Fruit fly (Drosophila melanogaster): ENCODE data around the gene Sid.

The Sid gene

DNA sequence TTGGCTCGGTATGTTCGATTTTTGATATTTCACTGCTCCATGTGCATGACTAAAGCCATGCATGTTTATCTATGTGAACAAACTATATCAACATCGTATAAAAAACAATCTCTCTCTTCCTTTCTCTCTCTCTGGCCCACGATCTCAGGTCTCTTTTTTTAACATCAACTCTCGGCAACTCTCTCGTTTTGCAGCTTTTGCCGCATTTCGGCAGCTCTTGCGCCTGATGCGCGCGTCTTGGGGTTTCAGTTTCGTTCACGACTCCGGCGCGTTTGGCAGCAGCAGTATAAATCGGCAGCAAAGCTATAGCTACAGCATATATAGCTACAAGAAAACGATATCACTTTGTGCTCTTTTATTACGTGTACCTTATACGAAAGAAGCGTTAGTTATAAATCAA, 4.3 kb downstream of the Sid start, which contains the start of gene snu:
Gene snu, plus strand, starts transcription at position 254 of the 400 bp plus-strand sequence.
- TF ChIP-seq CG14711 (tag; optimal IDR thresholded peaks at IDR 0.05) (no peak), toe (GFP tag; optimal IDR thresholded peaks at IDR 0.05) (no peak), CG33017 (tag; optimal IDR thresholded peaks at IDR 0.05) (no peak), bab1 (GFP tag; optimal IDR thresholded peaks at IDR 0.05) (no peak), CG7101 (tag; optimal IDR thresholded peaks at IDR 0.05) (no peak), tj (GFP tag; optimal IDR thresholded peaks at IDR 0.05) (no peak), CG11617 (GFP tag; optimal IDR thresholded peaks at IDR 0.05) (no peak)

DNA sequence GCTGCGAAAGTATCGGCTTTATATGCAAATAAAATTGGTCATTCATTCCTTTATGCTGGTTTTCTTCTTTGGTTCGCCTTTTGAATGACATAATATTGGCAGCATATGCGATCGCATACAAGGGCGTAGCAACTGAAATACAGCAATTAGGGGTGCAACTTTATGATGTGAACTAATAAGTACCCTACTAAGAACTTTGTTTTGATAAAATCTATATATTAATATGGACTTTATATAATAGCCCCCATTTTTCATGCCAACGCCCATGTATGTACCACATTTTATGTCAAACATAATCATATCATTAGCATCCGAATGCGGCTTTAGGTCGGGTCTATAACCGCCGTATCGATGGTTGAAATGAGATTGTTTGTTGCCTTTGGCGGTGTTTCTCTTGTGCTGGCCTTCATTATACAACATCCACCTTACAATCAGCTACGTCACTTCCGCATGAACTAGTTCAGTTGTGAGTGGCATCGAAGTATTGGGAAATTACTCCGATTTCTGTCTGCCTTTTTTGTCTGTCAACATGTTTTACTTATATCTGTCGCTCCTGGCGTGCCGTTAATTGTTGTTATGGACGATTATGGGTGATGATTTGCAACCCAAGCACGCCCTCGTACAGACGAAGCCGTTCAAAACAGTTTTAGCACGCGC, 6.5 kb downstream of the Sid start:
- no peak for TF ChIP-seq CG1620 (GFP tag; optimal IDR thresholded peaks at IDR 0.05)
- TF ChIP-seq pad (GFP tag; optimal IDR thresholded peaks at IDR 0.05), result no peak
- no peak for TF ChIP-seq Mnt (GFP tag; optimal IDR thresholded peaks at IDR 0.05)
- TF ChIP-seq Crg-1 (GFP tag; optimal IDR thresholded peaks at IDR 0.05), result no peak
- no peak for TF ChIP-seq cic (GFP tag; optimal IDR thresholded peaks at IDR 0.05)
- TF ChIP-seq CG33017 (tag; optimal IDR thresholded peaks at IDR 0.05), result no peak
- no peak for TF ChIP-seq kay (GFP tag; ENCODE audit: borderline replicate concordance)
- no peak for TF ChIP-seq CG7045 (GFP tag; optimal IDR thresholded peaks at IDR 0.05)
- TF ChIP-seq cnc (optimal IDR thresholded peaks at IDR 0.05), result no peak
- no peak for TF ChIP-seq bab1 (GFP tag; optimal IDR thresholded peaks at IDR 0.05)
- no peak for TF ChIP-seq tj (GFP tag; optimal IDR thresholded peaks at IDR 0.05)
- TF ChIP-seq CG11617 (GFP tag; optimal IDR thresholded peaks at IDR 0.05), result no peak
- TF ChIP-seq CG12768 (GFP tag; optimal IDR thresholded peaks at IDR 0.05), result no peak
- no peak for TF ChIP-seq Clk (GFP tag; optimal IDR thresholded peaks at IDR 0.05)
- no peak for TF ChIP-seq ovo (GFP tag; optimal IDR thresholded peaks at IDR 0.05)
- TF ChIP-seq Hr96 (GFP tag; optimal IDR thresholded peaks at IDR 0.05), result no peak
- no peak for TF ChIP-seq CG5204 (GFP tag; optimal IDR thresholded peaks at IDR 0.05)
- TF ChIP-seq CG14711 (tag; optimal IDR thresholded peaks at IDR 0.05), result no peak

DNA sequence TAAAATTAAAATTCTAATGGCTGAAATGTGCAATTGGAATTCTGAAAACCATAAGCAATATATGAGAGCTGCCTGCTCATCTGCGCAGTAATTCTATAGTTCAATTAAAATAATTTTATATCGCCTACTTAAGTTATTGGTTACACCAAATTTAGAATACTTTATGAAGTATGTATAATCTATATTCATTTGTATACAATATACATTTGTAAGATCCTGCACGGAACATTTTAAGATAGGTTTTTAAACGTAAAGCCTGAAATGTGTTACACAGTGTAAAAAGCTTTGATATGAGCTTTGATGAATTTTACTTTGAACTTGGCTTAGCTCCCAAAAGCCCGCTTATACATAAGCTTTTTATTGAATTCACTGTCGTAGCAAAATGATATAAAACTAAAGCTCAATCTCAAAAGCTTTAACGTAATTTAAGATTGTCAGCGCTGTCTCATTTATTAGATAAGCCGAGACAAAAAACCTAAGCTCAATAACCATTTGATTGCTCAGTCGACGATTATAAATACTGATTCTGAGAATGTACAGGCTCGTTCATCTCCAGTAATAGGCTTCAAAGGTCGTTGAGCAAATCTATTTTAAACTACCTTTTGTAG, 7.1 kb downstream of the Sid start:
- TF ChIP-seq CG1620 (GFP tag; optimal IDR thresholded peaks at IDR 0.05) (no peak), cnc (optimal IDR thresholded peaks at IDR 0.05) (no peak), CG7045 (GFP tag; optimal IDR thresholded peaks at IDR 0.05) (no peak), bab1 (GFP tag; optimal IDR thresholded peaks at IDR 0.05) (peak; percentile 20), toe (GFP tag; optimal IDR thresholded peaks at IDR 0.05) (no peak), Crg-1 (GFP tag; optimal IDR thresholded peaks at IDR 0.05) (no peak), kay (GFP tag; ENCODE audit: borderline replicate concordance) (peak; percentile 83), cic (GFP tag; optimal IDR thresholded peaks at IDR 0.05) (no peak), CG11617 (GFP tag; optimal IDR thresholded peaks at IDR 0.05) (no peak), CG33017 (tag; optimal IDR thresholded peaks at IDR 0.05) (peak; percentile 13), Mnt (GFP tag; optimal IDR thresholded peaks at IDR 0.05) (no peak), Clk (GFP tag; optimal IDR thresholded peaks at IDR 0.05) (no peak), CG12768 (GFP tag; optimal IDR thresholded peaks at IDR 0.05) (no peak), ovo (GFP tag; optimal IDR thresholded peaks at IDR 0.05) (peak; percentile 20), tj (GFP tag; optimal IDR thresholded peaks at IDR 0.05) (no peak), pad (GFP tag; optimal IDR thresholded peaks at IDR 0.05) (no peak), CG14711 (tag; optimal IDR thresholded peaks at IDR 0.05) (peak; percentile 1), CG7101 (tag; optimal IDR thresholded peaks at IDR 0.05) (peak; percentile 7)

DNA sequence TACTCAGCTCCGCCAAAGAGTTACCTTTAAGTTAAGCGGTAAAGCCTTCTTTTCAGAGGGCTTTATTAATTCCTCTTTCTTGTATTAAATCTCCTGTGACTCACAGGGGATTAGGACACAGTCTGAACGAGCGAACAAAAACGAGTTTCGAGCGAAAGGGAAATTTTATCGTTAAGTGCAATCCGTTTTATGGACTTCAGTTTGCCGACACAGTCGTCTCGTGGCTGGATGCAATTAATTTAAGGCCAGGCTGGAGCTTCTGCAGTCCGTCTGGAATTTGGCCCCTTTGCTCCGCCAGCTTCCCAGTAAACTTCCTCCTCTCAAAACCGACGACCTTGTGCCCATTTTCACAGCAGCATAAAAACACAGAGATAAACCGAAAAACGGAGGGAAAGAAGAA, 9.1 kb downstream of the Sid start:
- TF ChIP-seq tj (GFP tag; optimal IDR thresholded peaks at IDR 0.05) (no peak), CG14711 (tag; optimal IDR thresholded peaks at IDR 0.05) (no peak), bab1 (GFP tag; optimal IDR thresholded peaks at IDR 0.05) (no peak)

DNA sequence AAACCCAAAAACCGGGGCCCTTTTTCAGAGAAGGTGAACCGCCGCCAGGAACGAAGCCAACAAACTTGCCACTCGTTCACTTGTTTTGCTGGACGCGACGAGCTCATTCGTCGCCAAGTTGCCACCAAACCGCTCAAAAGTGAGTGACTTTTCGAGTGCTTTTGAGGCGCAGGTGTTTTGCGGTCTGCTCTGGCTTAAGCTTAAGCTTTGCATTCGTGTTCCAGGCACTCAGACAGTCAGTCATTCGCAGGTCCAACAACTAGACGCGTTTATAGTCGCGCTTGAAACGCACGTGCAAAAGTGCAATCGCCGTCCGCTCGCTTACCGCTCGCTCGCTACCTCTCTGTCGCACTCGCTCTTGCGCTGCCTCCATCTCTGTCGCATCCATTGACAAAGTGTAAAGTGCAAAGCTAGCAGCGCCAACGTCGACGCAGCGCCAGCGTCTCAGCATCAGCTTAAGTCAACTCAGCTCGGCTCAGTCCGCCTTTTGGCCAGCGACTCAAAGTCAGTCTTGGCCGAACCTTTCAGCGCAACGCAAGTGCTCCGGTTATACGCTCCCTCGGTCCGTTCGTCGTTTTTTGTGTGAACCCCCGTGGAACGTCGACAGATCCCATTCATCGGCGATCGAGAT, 11.4 kb downstream of the Sid start:
- TF ChIP-seq Hr96 (GFP tag; optimal IDR thresholded peaks at IDR 0.05) (no peak), cic (GFP tag; optimal IDR thresholded peaks at IDR 0.05) (peak; percentile 46), CG7101 (tag; optimal IDR thresholded peaks at IDR 0.05) (no peak), CG11617 (GFP tag; optimal IDR thresholded peaks at IDR 0.05) (no peak), CG33017 (tag; optimal IDR thresholded peaks at IDR 0.05) (no peak), kay (GFP tag; ENCODE audit: borderline replicate concordance) (peak; percentile 4), Crg-1 (GFP tag; optimal IDR thresholded peaks at IDR 0.05) (no peak), tj (GFP tag; optimal IDR thresholded peaks at IDR 0.05) (peak; percentile 38), ovo (GFP tag; optimal IDR thresholded peaks at IDR 0.05) (no peak), CG7045 (GFP tag; optimal IDR thresholded peaks at IDR 0.05) (no peak), CG12768 (GFP tag; optimal IDR thresholded peaks at IDR 0.05) (peak; percentile 72), CG1620 (GFP tag; optimal IDR thresholded peaks at IDR 0.05) (no peak), Mnt (GFP tag; optimal IDR thresholded peaks at IDR 0.05) (peak; percentile 56), cnc (optimal IDR thresholded peaks at IDR 0.05) (no peak), Clk (GFP tag; optimal IDR thresholded peaks at IDR 0.05) (no peak)

DNA sequence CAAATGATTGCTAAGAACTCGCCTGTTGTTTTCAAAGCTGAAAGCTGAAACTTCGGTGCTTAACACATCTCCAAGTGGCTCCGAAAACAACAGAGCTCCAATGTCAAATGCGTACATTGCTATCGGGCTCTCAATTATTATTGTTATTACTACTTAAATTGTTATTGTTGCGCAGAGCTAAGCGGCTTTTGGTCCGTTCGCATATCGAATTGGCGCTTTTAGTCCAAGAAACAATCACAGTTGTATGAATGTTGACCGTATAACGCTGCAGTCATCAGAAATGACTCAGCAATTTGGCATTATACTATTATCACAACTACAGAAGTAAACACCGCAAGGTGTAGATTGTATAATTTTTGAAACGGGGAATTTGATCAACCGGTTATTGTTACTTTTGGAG, 15.1 kb downstream of the Sid start:
- TF ChIP-seq CG33017 (tag; optimal IDR thresholded peaks at IDR 0.05) (no peak), Mnt (GFP tag; optimal IDR thresholded peaks at IDR 0.05) (no peak), tj (GFP tag; optimal IDR thresholded peaks at IDR 0.05) (no peak), cic (GFP tag; optimal IDR thresholded peaks at IDR 0.05) (no peak), kay (GFP tag; ENCODE audit: borderline replicate concordance) (no peak), CG11617 (GFP tag; optimal IDR thresholded peaks at IDR 0.05) (no peak)

Measured in whole organism, adult.